Worm (Caenorhabditis elegans) whole organism, dauer: Measurements from ENCODE around the gene C52G5.3.

ENCODE experiments used
- unc-62 ChIP-seq: sonication (generic microtip); optimal IDR thresholded peaks from 2 replicates; lab custom pipeline; 2017; ENCODE audit warnings: missing biosample characterization, missing genetic modification reagents, missing genetic modification characterization

Gene C52G5.3

ce11 chrX:12860711-12861287 lies 14.9 kb upstream of the C52G5.3 start, which contains the start of gene T14G8.3:
Gene T14G8.3, plus strand, starts transcription at chrX:12861237.
- TF ChIP-seq unc-62 (GFP tag; lab: Kevin White, UChicago): no peak

ce11 chrX:12857701-12858100 lies 11.8 kb upstream of the C52G5.3 start, which contains the start of gene T14G8.2:
Gene T14G8.2, plus strand, starts transcription at chrX:12858001.
- TF ChIP-seq unc-62 (GFP tag; lab: Kevin White, UChicago): no peak

- no peak for TF ChIP-seq unc-62 (GFP tag; lab: Kevin White, UChicago)
These were observed 8.7 kb upstream of the C52G5.3 start for ce11 chrX:12854680-12855079.

- no peak for TF ChIP-seq unc-62 (GFP tag; lab: Kevin White, UChicago)
These were observed 8.2 kb upstream of the C52G5.3 start for ce11 chrX:12854135-12854534.

- TF ChIP-seq unc-62 (GFP tag; lab: Kevin White, UChicago): no peak
These were observed 7.1 kb upstream of the C52G5.3 start for ce11 chrX:12853079-12853478.

ce11 chrX:12852575-12852974 lies 6.6 kb upstream of the C52G5.3 start, which contains the start of gene chd-3:
Gene chd-3, minus strand, starts transcription at chrX:12852601.
- no peak for TF ChIP-seq unc-62 (GFP tag; lab: Kevin White, UChicago)

ce11 chrX:12844170-12844569 lies 1.8 kb downstream of the C52G5.3 start:
- no peak for TF ChIP-seq unc-62 (GFP tag; lab: Kevin White, UChicago)

ce11 chrX:12843530-12843929 lies 2.4 kb downstream of the C52G5.3 start:
- no peak for TF ChIP-seq unc-62 (GFP tag; lab: Kevin White, UChicago)

- no peak for TF ChIP-seq unc-62 (GFP tag; lab: Kevin White, UChicago)
These were observed 2.9 kb downstream of the C52G5.3 start, which contains the start of gene C52G5.2 for ce11 chrX:12843011-12843410. Gene C52G5.2, plus strand, starts transcription at chrX:12843311.

- TF ChIP-seq unc-62 (GFP tag; lab: Kevin White, UChicago): no peak
These were observed 11.1 kb downstream of the C52G5.3 start for ce11 chrX:12834848-12835247.

ce11 chrX:12829055-12829454 lies 16.9 kb downstream of the C52G5.3 start:
- TF ChIP-seq unc-62 (GFP tag; lab: Kevin White, UChicago): no peak

- TF ChIP-seq unc-62 (GFP tag; lab: Kevin White, UChicago): no peak
These were observed 18.1 kb downstream of the C52G5.3 start for ce11 chrX:12827741-12828408.

ce11 chrX:12826782-12827181 lies 19.2 kb downstream of the C52G5.3 start:
- TF ChIP-seq unc-62 (GFP tag; lab: Kevin White, UChicago): no peak

- TF ChIP-seq unc-62 (GFP tag; lab: Kevin White, UChicago): no peak
These were observed 20.8 kb downstream of the C52G5.3 start for ce11 chrX:12825174-12825573.

ce11 chrX:12819512-12819911 lies 26.4 kb downstream of the C52G5.3 start:
- no peak for TF ChIP-seq unc-62 (GFP tag; lab: Kevin White, UChicago)

- TF ChIP-seq unc-62 (GFP tag; lab: Kevin White, UChicago): no peak
These were observed 27.2 kb downstream of the C52G5.3 start for ce11 chrX:12818768-12819167.

ce11 chrX:12815367-12815766 lies 30.6 kb downstream of the C52G5.3 start:
- no peak for TF ChIP-seq unc-62 (GFP tag; lab: Kevin White, UChicago)
